Fruit fly (Drosophila melanogaster) whole organism, adult: ENCODE results near the gene Gel.

Experiments
- CG14711 ChIP-seq: fragments of 200-800 bp; sonication (Bioruptor generic); optimal IDR thresholded peaks from 2 replicates; lab custom pipeline; 2018; ENCODE audit warnings: missing biosample characterization, mild to moderate bottlenecking, missing genetic modification characterization, moderate library complexity
- CG5204 ChIP-seq: fragments of 200-800 bp; sonication (Bioruptor generic); optimal IDR thresholded peaks from 2 replicates; lab custom pipeline; 2016; ENCODE audit warnings: missing biosample characterization, missing genetic modification characterization
- CG7045 ChIP-seq: fragments of 200-800 bp; sonication (Bioruptor generic); optimal IDR thresholded peaks from 2 replicates; lab custom pipeline; 2017; ENCODE audit warnings: missing biosample characterization, mild to moderate bottlenecking, missing genetic modification characterization
- CG7101 ChIP-seq: fragments of 200-800 bp; sonication (Bioruptor generic); optimal IDR thresholded peaks from 2 replicates; lab custom pipeline; 2018; ENCODE audit warnings: missing biosample characterization, mild to moderate bottlenecking, missing genetic modification characterization, moderate library complexity
- Crg-1 ChIP-seq: fragments of 200-800 bp; sonication (Bioruptor generic); optimal IDR thresholded peaks from 2 replicates; lab custom pipeline; 2016; ENCODE audit warnings: missing biosample characterization, missing genetic modification characterization
- Hr96 ChIP-seq: fragments of 200-800 bp; sonication (Bioruptor generic); optimal IDR thresholded peaks from 2 replicates; lab custom pipeline; 2016; ENCODE audit warnings: missing biosample characterization, missing genetic modification characterization
- Mnt ChIP-seq: fragments of 200-800 bp; sonication (Bioruptor generic); optimal IDR thresholded peaks from 2 replicates; lab custom pipeline; 2016; ENCODE audit warnings: missing biosample characterization, mild to moderate bottlenecking, missing genetic modification characterization
- bab1 ChIP-seq: fragments of 200-800 bp; sonication (Bioruptor generic); optimal IDR thresholded peaks from 3 replicates; lab custom pipeline; 2019; ENCODE audit warnings: missing biosample characterization, mild to moderate bottlenecking, missing genetic modification characterization, moderate library complexity
- cic ChIP-seq: fragments of 200-800 bp; sonication (Bioruptor generic); optimal IDR thresholded peaks from 2 replicates; lab custom pipeline; 2017; ENCODE audit warnings: missing biosample characterization, mild to moderate bottlenecking, missing genetic modification characterization, moderate library complexity
- cnc ChIP-seq, 2 experiments: fragments of >200 bp; optimal IDR thresholded peaks; 2 replicates each; lab custom pipeline; 2017
- kay ChIP-seq: fragments of 200-800 bp; sonication (Bioruptor generic); peaks from one replicate; lab custom pipeline; 2016; ENCODE audit warnings: missing biosample characterization, missing genetic modification characterization, borderline replicate concordance
- pad ChIP-seq: fragments of 200-800 bp; sonication (Bioruptor generic); optimal IDR thresholded peaks from 3 replicates; lab custom pipeline; 2017; ENCODE audit warnings: missing biosample characterization, missing genetic modification characterization, mild to moderate bottlenecking, moderate library complexity, missing genetic modification reagents
- tj ChIP-seq: fragments of 200-800 bp; sonication (Bioruptor generic); optimal IDR thresholded peaks from 3 replicates; lab custom pipeline; 2017; ENCODE audit warnings: missing biosample characterization, mild to moderate bottlenecking, missing genetic modification characterization, moderate library complexity
- toe ChIP-seq: fragments of 200-800 bp; sonication (Bioruptor generic); optimal IDR thresholded peaks from 2 replicates; lab custom pipeline; 2016; ENCODE audit warnings: missing biosample characterization, missing genetic modification characterization

- no peak for TF ChIP-seq cic (GFP tag; lab: Kevin White, UChicago)
- TF ChIP-seq Mnt (GFP tag; lab: Kevin White, UChicago) = no peak
- TF ChIP-seq kay = no peak
- TF ChIP-seq tj (GFP tag; lab: Kevin White, UChicago) = no peak
- TF ChIP-seq CG7045 = no peak
- no peak for TF ChIP-seq bab1 (GFP tag; lab: Kevin White, UChicago)
- TF ChIP-seq CG5204 (GFP tag; lab: Kevin White, UChicago) = no peak
- TF ChIP-seq pad (GFP tag; lab: Kevin White, UChicago) = no peak
- no peak for TF ChIP-seq Crg-1 (GFP tag; lab: Kevin White, UChicago)
- TF ChIP-seq CG7101 (tag; lab: Kevin White, UChicago) = no peak
- no peak for TF ChIP-seq toe
- TF ChIP-seq CG14711 = no peak
- TF ChIP-seq Hr96 (GFP tag; lab: Kevin White, UChicago) = no peak
- TF ChIP-seq cnc (optimal IDR thresholded peaks at IDR 0.05; lab: Kevin White, UChicago) = no peak
Observed at dm6 chr3R:4249947-4250346, 14.9 kb downstream of the Gel start.
